Worm (Caenorhabditis elegans) whole organism, L4 larva: ENCODE data around the gene W04D12.1.

ENCODE experiments used
- D1046.2 ChIP-seq: fragments of 200-800 bp; sonication (Bioruptor generic); IDR thresholded peaks from 2 replicates; pipeline ENCODE4 v1.3.6; 2022; ENCODE audit warnings: missing genetic modification characterization, missing compliant biosample characterization
- F26F4.8 ChIP-seq: fragments of 200-800 bp; sonication (Bioruptor generic); conservative IDR thresholded peaks from 2 replicates; pipeline ENCODE4 v1.3.6; 2022; ENCODE audit warnings: missing genetic modification characterization, missing compliant biosample characterization
- F49E8.2 ChIP-seq: sonication (generic microtip); optimal IDR thresholded peaks from 2 replicates; lab custom pipeline; 2016; ENCODE audit warnings: missing compliant biosample characterization, mild to moderate bottlenecking, missing genetic modification characterization, borderline replicate concordance
- Y105C5A.15 ChIP-seq: fragments of 200-800 bp; sonication (Bioruptor generic); IDR thresholded peaks from 2 replicates; pipeline ENCODE4 v1.3.6; 2022; ENCODE audit warnings: missing genetic modification characterization, missing compliant biosample characterization
- ZK546.5 ChIP-seq, 2 experiments: sonication (generic microtip); optimal IDR thresholded peaks; 2 replicates each; lab custom pipeline; 2017; ENCODE audit warnings: missing biosample characterization in 2 of 2, missing genetic modification characterization in 2 of 2
- aha-1 ChIP-seq: fragments of 150-350 bp; peaks from one replicate; lab custom pipeline; 2014; ENCODE audit warnings: missing biosample characterization, missing genetic modification characterization
- aly-2 ChIP-seq: sonication (generic microtip); optimal IDR thresholded peaks from 2 replicates; lab custom pipeline; 2018; ENCODE audit warnings: missing biosample characterization, missing genetic modification characterization
- ama-1 ChIP-seq: fragments of 150-350 bp; optimal IDR thresholded peaks from 2 replicates; lab custom pipeline; 2014; ENCODE audit warnings: inconsistent platforms, mixed read lengths
- arid-1 ChIP-seq: fragments of 200-800 bp; sonication (Bioruptor generic); conservative IDR thresholded peaks from 2 replicates; pipeline ENCODE4 v1.3.6; 2022; ENCODE audit warnings: missing genetic modification reagents, missing genetic modification characterization, missing compliant biosample characterization
- ceh-20 ChIP-seq: fragments of 200-800 bp; sonication (Bioruptor generic); IDR thresholded peaks from 2 replicates; pipeline ENCODE4 v1.3.6; 2022; ENCODE audit warnings: missing genetic modification reagents, missing genetic modification characterization, missing compliant biosample characterization
- ceh-28 ChIP-seq: fragments of 150-350 bp; optimal IDR thresholded peaks from 2 replicates; lab custom pipeline; 2014; ENCODE audit warnings: missing biosample characterization, missing genetic modification reagents, missing genetic modification characterization
- ceh-32 ChIP-seq: sonication (generic microtip); optimal IDR thresholded peaks from 2 replicates; lab custom pipeline; 2016; ENCODE audit warnings: mild to moderate bottlenecking, missing genetic modification characterization, missing compliant biosample characterization; ENCODE audit not compliant: poor library complexity
- ceh-82 ChIP-seq: sonication (generic microtip); optimal IDR thresholded peaks from 2 replicates; lab custom pipeline; 2017; ENCODE audit warnings: missing biosample characterization, missing genetic modification characterization
- daf-12 ChIP-seq: fragments of 150-350 bp; optimal IDR thresholded peaks from 2 replicates; lab custom pipeline; 2014; ENCODE audit warnings: missing biosample characterization, missing genetic modification reagents, missing genetic modification characterization
- daf-16 ChIP-seq, 3 experiments: sonication (generic microtip); optimal IDR thresholded peaks; 2 replicates each; lab custom pipeline; 2016 to 2017; ENCODE audit warnings: missing genetic modification characterization in 3 of 3, missing genetic modification reagents in 3 of 3, mild to moderate bottlenecking in 2 of 3, missing compliant biosample characterization in 2 of 3, missing biosample characterization in 1 of 3, moderate library complexity in 1 of 3
- dmd-8 ChIP-seq: fragments of 200-800 bp; sonication (Bioruptor generic); IDR thresholded peaks from 2 replicates; pipeline ENCODE4 v1.3.6; 2022; ENCODE audit warnings: missing genetic modification characterization, missing compliant biosample characterization
- dmd-9 ChIP-seq: fragments of 200-800 bp; sonication (Bioruptor generic); IDR thresholded peaks from 2 replicates; pipeline ENCODE4 v1.3.6; 2022; ENCODE audit warnings: missing genetic modification reagents, missing genetic modification characterization, missing compliant biosample characterization
- duxl-1 ChIP-seq: sonication (generic microtip); optimal IDR thresholded peaks from 2 replicates; lab custom pipeline; 2016; ENCODE audit warnings: mild to moderate bottlenecking, missing genetic modification characterization, moderate library complexity, missing compliant biosample characterization; ENCODE audit not compliant: poor library complexity
- egl-27 ChIP-seq: sonication (generic microtip); optimal IDR thresholded peaks from 3 replicates; lab custom pipeline; 2017; ENCODE audit warnings: missing biosample characterization, missing genetic modification reagents, missing genetic modification characterization
- fkh-10 ChIP-seq: fragments of 150-350 bp; optimal IDR thresholded peaks from 2 replicates; lab custom pipeline; 2014; ENCODE audit warnings: missing biosample characterization, missing genetic modification reagents, missing genetic modification characterization
- hif-1 ChIP-seq, 2 experiments: sonication (generic microtip); optimal IDR thresholded peaks; 2 replicates each; lab custom pipeline; 2016 to 2017; ENCODE audit warnings: missing compliant biosample characterization in 2 of 2, missing genetic modification characterization in 2 of 2, missing genetic modification reagents in 2 of 2, missing genotype in 2 of 2, mild to moderate bottlenecking in 1 of 2
- hlh-11 ChIP-seq: fragments of 200-800 bp; sonication (Bioruptor generic); optimal IDR thresholded peaks from 2 replicates; lab custom pipeline; 2018; ENCODE audit warnings: mild to moderate bottlenecking, missing genetic modification characterization, missing compliant biosample characterization
- hlh-30 ChIP-seq: sonication (generic microtip); optimal IDR thresholded peaks from 2 replicates; lab custom pipeline; 2017; ENCODE audit warnings: antibody characterized with exemption, mild to moderate bottlenecking, missing genetic modification characterization, missing compliant biosample characterization; ENCODE audit not compliant: insufficient read depth
- jun-1 ChIP-seq: fragments of 150-350 bp; optimal IDR thresholded peaks from 2 replicates; lab custom pipeline; 2014; ENCODE audit warnings: missing biosample characterization, missing genetic modification reagents, missing genetic modification characterization
- lim-7 ChIP-seq: fragments of 200-800 bp; sonication (Bioruptor generic); IDR thresholded peaks from 2 replicates; pipeline ENCODE4 v1.3.6; 2022; ENCODE audit warnings: missing genetic modification characterization, missing compliant biosample characterization
- lin-38 ChIP-seq: fragments of 200-800 bp; sonication (Bioruptor generic); IDR thresholded peaks from 2 replicates; pipeline ENCODE4 v1.3.6; 2022; ENCODE audit warnings: missing genetic modification reagents, missing genetic modification characterization, missing compliant biosample characterization
- lin-39 ChIP-seq: fragments of 150-350 bp; optimal IDR thresholded peaks from 2 replicates; lab custom pipeline; 2014; ENCODE audit warnings: missing biosample characterization, missing genetic modification reagents, missing genetic modification characterization
- lsy-2 ChIP-seq, 2 experiments: fragments of 150-350 bp in 1 of 2; sonication (generic microtip) in 1 of 2; optimal IDR thresholded peaks; 2 replicates each; lab custom pipeline; 2014 to 2017; ENCODE audit warnings: missing biosample characterization in 2 of 2, missing genetic modification characterization in 2 of 2
- madf-9 ChIP-seq: fragments of 200-800 bp; sonication (Bioruptor generic); conservative IDR thresholded peaks from 2 replicates; pipeline ENCODE4 v1.3.6; 2022; ENCODE audit warnings: missing genetic modification reagents, missing genetic modification characterization, missing compliant biosample characterization
- mdl-1 ChIP-seq, 2 experiments: fragments of 150-350 bp in 1 of 2; sonication (generic microtip) in 1 of 2; optimal IDR thresholded peaks; 2 replicates each; lab custom pipeline; 2014 to 2017; ENCODE audit warnings: missing biosample characterization in 2 of 2, missing genetic modification characterization in 2 of 2
- mep-1 ChIP-seq: fragments of 150-350 bp; sonication (generic microtip); optimal IDR thresholded peaks from 3 replicates; lab custom pipeline; 2014; ENCODE audit warnings: missing biosample characterization, missing genetic modification characterization
- mxl-2 ChIP-seq: fragments of 200-800 bp; sonication (Bioruptor generic); conservative IDR thresholded peaks from 2 replicates; pipeline ENCODE4 v1.3.6; 2022; ENCODE audit warnings: missing genetic modification reagents, missing genetic modification characterization, missing compliant biosample characterization
- nhr-11 ChIP-seq: fragments of 150-350 bp; optimal IDR thresholded peaks from 2 replicates; lab custom pipeline; 2014; ENCODE audit warnings: missing biosample characterization, missing genetic modification characterization
- nhr-111 ChIP-seq: fragments of 200-800 bp; sonication (Bioruptor generic); optimal IDR thresholded peaks from 2 replicates; lab custom pipeline; 2018; ENCODE audit warnings: mild to moderate bottlenecking, missing genetic modification characterization, missing compliant biosample characterization
- nhr-25 ChIP-seq: sonication (generic microtip); optimal IDR thresholded peaks from 2 replicates; lab custom pipeline; 2017; ENCODE audit warnings: missing genetic modification characterization, mild to moderate bottlenecking, missing compliant biosample characterization, antibody characterized with exemption, moderate library complexity, borderline replicate concordance; ENCODE audit not compliant: insufficient read depth
- nhr-28 ChIP-seq: fragments of 150-350 bp; optimal IDR thresholded peaks from 2 replicates; lab custom pipeline; 2014; ENCODE audit warnings: missing biosample characterization, missing genetic modification characterization
- nhr-76 ChIP-seq: fragments of 150-350 bp; optimal IDR thresholded peaks from 2 replicates; lab custom pipeline; 2014; ENCODE audit warnings: missing biosample characterization, missing genetic modification characterization
- php-3 ChIP-seq: fragments of 200-800 bp; sonication (Bioruptor generic); IDR thresholded peaks from 2 replicates; pipeline ENCODE4 v1.3.6; 2022; ENCODE audit warnings: missing genetic modification reagents, missing genetic modification characterization, missing compliant biosample characterization
- pqm-1 ChIP-seq: sonication (generic microtip); optimal IDR thresholded peaks from 2 replicates; lab custom pipeline; 2017; ENCODE audit warnings: missing biosample characterization, missing genetic modification characterization
- saeg-2 ChIP-seq: fragments of 200-800 bp; sonication (Bioruptor generic); IDR thresholded peaks from 2 replicates; pipeline ENCODE4 v1.3.6; 2022; ENCODE audit warnings: missing genetic modification reagents, missing genetic modification characterization, missing compliant biosample characterization
- sdz-12 ChIP-seq: fragments of 200-800 bp; sonication (Bioruptor generic); optimal IDR thresholded peaks from 2 replicates; lab custom pipeline; 2018; ENCODE audit warnings: mild to moderate bottlenecking, missing genetic modification characterization, missing compliant biosample characterization
- set-16 ChIP-seq: fragments of 200-800 bp; sonication (Bioruptor generic); IDR thresholded peaks from 2 replicates; pipeline ENCODE4 v1.3.6; 2022; ENCODE audit warnings: missing genetic modification reagents, missing genetic modification characterization, missing compliant biosample characterization
- skn-1 ChIP-seq: fragments of 150-350 bp; optimal IDR thresholded peaks from 2 replicates; lab custom pipeline; 2014; ENCODE audit warnings: missing biosample characterization, missing genetic modification characterization
- snpc-4 ChIP-seq: fragments of 150-350 bp; optimal IDR thresholded peaks from 2 replicates; lab custom pipeline; 2014; ENCODE audit warnings: missing biosample characterization, missing genetic modification characterization
- spr-3 ChIP-seq: fragments of 200-800 bp; sonication (Bioruptor generic); optimal IDR thresholded peaks from 2 replicates; lab custom pipeline; 2018; ENCODE audit warnings: mild to moderate bottlenecking, missing genetic modification characterization, missing compliant biosample characterization
- tag-97 ChIP-seq: fragments of 200-800 bp; sonication (Bioruptor generic); IDR thresholded peaks from 2 replicates; pipeline ENCODE4 v1.3.6; 2022; ENCODE audit warnings: missing genetic modification characterization, missing compliant biosample characterization
- unc-39 ChIP-seq: sonication (generic microtip); optimal IDR thresholded peaks from 2 replicates; lab custom pipeline; 2017; ENCODE audit warnings: missing biosample characterization, missing genetic modification characterization
- unc-62 ChIP-seq, 3 experiments: fragments of 150-350 bp in 1 of 3; sonication (generic microtip); optimal IDR thresholded peaks in 2 of 3; peaks in 1 of 3; 1 replicate in 1 of 3; 2 replicates in 2 of 3; lab custom pipeline; 2014 to 2017; ENCODE audit warnings: missing biosample characterization in 3 of 3, missing genetic modification characterization in 3 of 3, missing genetic modification reagents in 3 of 3, missing genotype in 1 of 3
- vab-7 ChIP-seq: fragments of 200-800 bp; sonication (Bioruptor generic); IDR thresholded peaks from 2 replicates; pipeline ENCODE4 v1.3.6; 2022; ENCODE audit warnings: missing genetic modification reagents, missing genetic modification characterization, missing compliant biosample characterization
- zfp-3 ChIP-seq: fragments of 200-800 bp; sonication (Bioruptor generic); conservative IDR thresholded peaks from 2 replicates; pipeline ENCODE4 v1.3.6; 2022; ENCODE audit warnings: missing genetic modification reagents, missing genetic modification characterization, missing compliant biosample characterization
- ztf-7 ChIP-seq: fragments of 150-350 bp; optimal IDR thresholded peaks from 2 replicates; lab custom pipeline; 2014; ENCODE audit warnings: missing biosample characterization, missing genetic modification characterization

Gene W04D12.1

DNA sequence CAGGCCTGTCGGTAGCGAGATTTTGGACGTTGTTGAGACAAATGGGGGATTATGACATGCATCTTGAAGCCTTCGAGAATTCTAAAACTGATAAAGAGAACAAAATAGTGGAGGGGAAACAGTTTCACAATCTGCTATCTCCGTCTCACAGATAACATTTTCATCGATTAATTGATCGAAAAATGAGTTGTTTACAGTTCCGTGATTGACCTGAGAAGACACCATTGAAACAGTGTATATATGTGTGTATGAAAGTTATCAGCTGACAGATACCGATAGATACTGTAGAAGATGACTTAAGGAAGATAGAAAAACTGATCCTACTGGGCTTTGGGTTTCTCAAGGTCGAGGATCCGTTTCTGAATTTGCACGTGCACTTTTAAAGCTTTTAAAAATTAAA lies 2.4 kb downstream of the W04D12.1 start (continued):
- no peak for TF ChIP-seq lim-7 (GFP tag; lab: Robert Waterston, UW)
- TF ChIP-seq F26F4.8 (GFP tag; lab: Robert Waterston, UW): no peak
- no peak for TF ChIP-seq ama-1 (lab: Kevin White, UChicago)
- peak in 1 of 2 experiments; percentile 1 for TF ChIP-seq lsy-2 (tag; optimal IDR thresholded peaks at IDR 0.05; lab: Kevin White, UChicago)
- TF ChIP-seq hlh-30: peak; percentile 73
- TF ChIP-seq dmd-9 (GFP tag; lab: Robert Waterston, UW): no peak
- no peak for TF ChIP-seq ZK546.5 (tag; optimal IDR thresholded peaks at IDR 0.05; lab: Kevin White, UChicago)
- TF ChIP-seq ceh-28 (tag; lab: Kevin White, UChicago): no peak
- TF ChIP-seq ztf-7: no peak
- TF ChIP-seq daf-12: no peak
- no peak for TF ChIP-seq saeg-2 (GFP tag; lab: Robert Waterston, UW)
- no peak for TF ChIP-seq ceh-20 (GFP tag; lab: Robert Waterston, UW)
- no peak for TF ChIP-seq spr-3 (GFP tag; lab: Kevin White, UChicago)
- TF ChIP-seq D1046.2 (GFP tag; lab: Robert Waterston, UW): no peak
- TF ChIP-seq ceh-82 (tag; lab: Kevin White, UChicago): no peak
- TF ChIP-seq aly-2: no peak
- TF ChIP-seq hif-1 (tag; optimal IDR thresholded peaks at IDR 0.05; lab: Kevin White, UChicago): no peak
- no peak for TF ChIP-seq fkh-10 (GFP tag; lab: Kevin White, UChicago)
- no peak for TF ChIP-seq aha-1
- TF ChIP-seq F49E8.2: no peak
- no peak for TF ChIP-seq zfp-3 (GFP tag; lab: Robert Waterston, UW)
- TF ChIP-seq nhr-111 (GFP tag; lab: Kevin White, UChicago): no peak
- no peak for TF ChIP-seq lin-39
- TF ChIP-seq mdl-1 (tag; optimal IDR thresholded peaks at IDR 0.05; lab: Kevin White, UChicago): peak in 1 of 2 experiments; percentile 30
- TF ChIP-seq duxl-1 (tag; lab: Kevin White, UChicago): no peak
- no peak for TF ChIP-seq nhr-76 (tag; lab: Kevin White, UChicago)
- no peak for TF ChIP-seq sdz-12 (GFP tag; lab: Kevin White, UChicago)
- peak; percentile 62 for TF ChIP-seq hlh-11
- no peak for TF ChIP-seq unc-39 (tag; lab: Kevin White, UChicago)
- TF ChIP-seq nhr-25 (tag; lab: Kevin White, UChicago): no peak
- no peak for TF ChIP-seq dmd-8
- peak; percentile 60 for TF ChIP-seq nhr-28 (tag; lab: Kevin White, UChicago)
- no peak for TF ChIP-seq set-16 (GFP tag; lab: Robert Waterston, UW)
- no peak for TF ChIP-seq arid-1 (GFP tag; lab: Robert Waterston, UW)
- TF ChIP-seq jun-1: no peak
- TF ChIP-seq php-3: no peak
- TF ChIP-seq skn-1 (tag; lab: Kevin White, UChicago): no peak
- peak; percentile 51 for TF ChIP-seq pqm-1

DNA sequence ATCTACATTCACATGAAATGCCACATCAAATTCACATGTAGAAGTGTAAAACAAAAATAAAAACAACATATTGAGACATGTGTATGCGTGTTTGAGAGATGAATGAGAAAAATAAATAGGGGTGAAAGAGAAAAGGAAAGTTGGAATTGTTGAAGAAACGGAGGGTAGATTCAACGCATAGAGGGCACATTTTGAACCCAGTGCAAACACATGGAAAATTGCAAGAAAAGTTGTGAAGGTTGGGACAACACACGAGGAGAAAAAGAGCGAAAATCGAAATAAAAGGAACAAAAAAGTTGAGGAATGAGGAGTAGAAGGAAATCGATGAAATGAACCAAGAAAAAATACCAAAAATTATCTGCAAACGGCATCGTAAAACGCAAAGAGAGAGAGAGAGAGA lies 2.9 kb downstream of the W04D12.1 start:
- TF ChIP-seq set-16 (GFP tag; lab: Robert Waterston, UW): no peak
- TF ChIP-seq mxl-2 (GFP tag; lab: Robert Waterston, UW): 0 out of 2 replicates have a peak, but pooled peaks have one; percentile 0
- TF ChIP-seq daf-16 (GFP tag; optimal IDR thresholded peaks at IDR 0.05; lab: Kevin White, UChicago): peak in 1 of 2 experiments; percentile 38
- no peak for TF ChIP-seq daf-16 (tag; optimal IDR thresholded peaks at IDR 0.05; lab: Kevin White, UChicago)
- TF ChIP-seq egl-27 (tag; lab: Kevin White, UChicago): no peak
- no peak for TF ChIP-seq ceh-32 (tag; lab: Kevin White, UChicago)
- TF ChIP-seq snpc-4 (tag; lab: Kevin White, UChicago): no peak
- no peak for TF ChIP-seq vab-7 (GFP tag; lab: Robert Waterston, UW)
- no peak for TF ChIP-seq nhr-11 (tag; lab: Kevin White, UChicago)
- TF ChIP-seq Y105C5A.15 (GFP tag; lab: Robert Waterston, UW): no peak
- TF ChIP-seq fkh-10 (GFP tag; lab: Kevin White, UChicago): no peak
- no peak for TF ChIP-seq tag-97 (GFP tag; lab: Robert Waterston, UW)
- no peak for TF ChIP-seq sdz-12 (GFP tag; lab: Kevin White, UChicago)
- no peak for TF ChIP-seq madf-9 (GFP tag; lab: Robert Waterston, UW)
- TF ChIP-seq spr-3 (GFP tag; lab: Kevin White, UChicago): no peak
- TF ChIP-seq aly-2: no peak
- no peak for TF ChIP-seq lim-7 (GFP tag; lab: Robert Waterston, UW)
- TF ChIP-seq D1046.2 (GFP tag; lab: Robert Waterston, UW): no peak
- no peak for TF ChIP-seq saeg-2 (GFP tag; lab: Robert Waterston, UW)
- TF ChIP-seq lin-38 (GFP tag; lab: Robert Waterston, UW): no peak
- TF ChIP-seq unc-62 (GFP tag; optimal IDR thresholded peaks at IDR 0.05 in 1 of 2; lab: Kevin White, UChicago): peak in 1 of 2 experiments; percentile 91
- no peak for TF ChIP-seq unc-62 (tag; optimal IDR thresholded peaks at IDR 0.05; lab: Kevin White, UChicago)
- TF ChIP-seq mep-1: no peak
